Worm (Caenorhabditis elegans): Measurements from ENCODE around the gene clec-125.

ce11 chrII:3528256-3528655 lies 12.5 kb downstream of the clec-125 start, which contains the start of gene ncs-6:
- TF ChIP-seq rpc-1 (optimal IDR thresholded peaks at IDR 0.05) = no peak
- TF ChIP-seq rpc-1 (tag; optimal IDR thresholded peaks at IDR 0.05) = no peak
- TF ChIP-seq Y95B8A.8 (GFP tag; IDR thresholded peaks at IDR 0.05) = no peak
